Fruit fly (Drosophila melanogaster) whole organism: ENCODE data around the gene CG7829.

Source experiments
- CG8478 ChIP-seq: fragments of >200 bp; optimal IDR thresholded peaks from 2 replicates; lab custom pipeline; 2018; ENCODE audit warnings: inconsistent platforms
- pan ChIP-seq: fragments of >200 bp; optimal IDR thresholded peaks from 2 replicates; lab custom pipeline; 2017
- psq ChIP-seq: fragments of >200 bp; optimal IDR thresholded peaks from 2 replicates; lab custom pipeline; 2017
- usp ChIP-seq: fragments of >200 bp; optimal IDR thresholded peaks from 2 replicates; lab custom pipeline; 2017; ENCODE audit warnings: missing biosample characterization, missing genetic modification characterization, mixed read lengths

- TF ChIP-seq pan (lab: Kevin White, UChicago) (no peak), usp (GFP tag; lab: Kevin White, UChicago) (no peak), psq (no peak), CG8478 (no peak)
Observed at dm6 chr3R:29835710-29836049, 18.1 kb upstream of the CG7829 start, which contains the start of gene Prtl99C.
